Worm (Caenorhabditis elegans) whole organism, mixed stage, embryonic: Measurements from ENCODE around the gene F33G12.7.

ENCODE experiments used
- ces-1 ChIP-seq: fragments of 150-350 bp; optimal IDR thresholded peaks from 2 replicates; lab custom pipeline; 2014; ENCODE audit warnings: missing biosample characterization, missing genetic modification reagents, missing genetic modification characterization
- flh-1 ChIP-seq: fragments of 200-800 bp; sonication (Bioruptor generic); optimal IDR thresholded peaks from 2 replicates; lab custom pipeline; 2018; ENCODE audit warnings: mild to moderate bottlenecking, missing genetic modification characterization, moderate library complexity, missing compliant biosample characterization
- sptf-1 ChIP-seq: sonication (generic microtip); optimal IDR thresholded peaks from 2 replicates; lab custom pipeline; 2017; ENCODE audit warnings: mild to moderate bottlenecking, missing genetic modification characterization, moderate library complexity, missing compliant biosample characterization
- unc-39 ChIP-seq: fragments of 150-350 bp; optimal IDR thresholded peaks from 2 replicates; lab custom pipeline; 2014; ENCODE audit warnings: missing biosample characterization, missing genetic modification characterization
- unc-62 ChIP-seq: fragments of 150-350 bp; optimal IDR thresholded peaks from 2 replicates; lab custom pipeline; 2014; ENCODE audit warnings: missing biosample characterization, missing genetic modification reagents, missing genetic modification characterization

ce11 chrII:5003660-5004059 lies 36.8 kb downstream of the F33G12.7 start, which contains the start of gene F59A6.10:
- no peak for TF ChIP-seq unc-39
- no peak for TF ChIP-seq unc-62
- TF ChIP-seq flh-1 (GFP tag; lab: Kevin White, UChicago): no peak
- no peak for TF ChIP-seq sptf-1 (tag; lab: Kevin White, UChicago)
- TF ChIP-seq ces-1: no peak
